Worm (Caenorhabditis elegans): Measurements from ENCODE around the gene C31H1.1.

ce11 chrIV:5761211-5761907 is 35.9 kb upstream of the C31H1.1 start:
- TF ChIP-seq pqm-1 (tag; optimal IDR thresholded peaks at IDR 0.05) (no peak), nhr-11 (tag; optimal IDR thresholded peaks at IDR 0.05) (no peak), unc-86 (tag; optimal IDR thresholded peaks at IDR 0.05) (no peak), lin-39 (tag; optimal IDR thresholded peaks at IDR 0.05) (no peak), unc-62 (GFP tag; optimal IDR thresholded peaks at IDR 0.05) (no peak), elt-2 (tag; optimal IDR thresholded peaks at IDR 0.05) (no peak), ceh-82 (tag; optimal IDR thresholded peaks at IDR 0.05) (no peak), ama-1 (optimal IDR thresholded peaks at IDR 0.05) (no peak), egl-27 (tag; optimal IDR thresholded peaks at IDR 0.05) (no peak)

All from whole organism, L1 larva.